Worm (Caenorhabditis elegans) whole organism, midembryonic: ENCODE measurements around the gene Y67H2A.10.

Experiments
- T22C8.4 ChIP-seq: fragments of 200-800 bp; sonication (Bioruptor generic); IDR thresholded peaks from 2 replicates; pipeline ENCODE4 v1.3.6; 2022; ENCODE audit warnings: missing genetic modification characterization, missing compliant biosample characterization
- cog-1 ChIP-seq: sonication (generic microtip); optimal IDR thresholded peaks from 2 replicates; lab custom pipeline; 2016; ENCODE audit warnings: missing genetic modification characterization, missing compliant biosample characterization
- flt-1 ChIP-seq: fragments of 200-800 bp; sonication (Bioruptor generic); IDR thresholded peaks from 2 replicates; pipeline ENCODE4 v1.3.6; 2022; ENCODE audit warnings: missing genetic modification characterization, missing compliant biosample characterization
- klf-2 ChIP-seq: fragments of 200-800 bp; sonication (Bioruptor generic); conservative IDR thresholded peaks from 2 replicates; pipeline ENCODE4 v1.3.6; 2022; ENCODE audit warnings: missing genetic modification reagents, missing genetic modification characterization, missing compliant biosample characterization
- med-1 ChIP-seq: sonication (generic microtip); optimal IDR thresholded peaks from 2 replicates; lab custom pipeline; 2017; ENCODE audit warnings: missing genetic modification characterization, mild to moderate bottlenecking, missing compliant biosample characterization, antibody characterized with exemption, missing genetic modification reagents; ENCODE audit not compliant: insufficient read depth
- ref-1 ChIP-seq: fragments of 200-800 bp; sonication (Bioruptor generic); conservative IDR thresholded peaks from 2 replicates; pipeline ENCODE4 v1.3.6; 2022; ENCODE audit warnings: missing genetic modification reagents, missing genetic modification characterization, missing compliant biosample characterization
- tab-1 ChIP-seq: fragments of 200-800 bp; sonication (Bioruptor generic); IDR thresholded peaks from 2 replicates; pipeline ENCODE4 v1.3.6; 2022; ENCODE audit warnings: missing genetic modification characterization, missing compliant biosample characterization
- ztf-23 ChIP-seq: fragments of 200-800 bp; sonication (Bioruptor generic); IDR thresholded peaks from 2 replicates; pipeline ENCODE4 v1.3.6; 2022; ENCODE audit warnings: missing genetic modification reagents, missing genetic modification characterization, missing compliant biosample characterization
- ztf-29 ChIP-seq: fragments of 200-800 bp; sonication (Bioruptor generic); IDR thresholded peaks from 2 replicates; pipeline ENCODE4 v1.3.6; 2022; ENCODE audit warnings: missing genetic modification reagents, missing genetic modification characterization, missing compliant biosample characterization

Y67H2A.10 gene

DNA sequence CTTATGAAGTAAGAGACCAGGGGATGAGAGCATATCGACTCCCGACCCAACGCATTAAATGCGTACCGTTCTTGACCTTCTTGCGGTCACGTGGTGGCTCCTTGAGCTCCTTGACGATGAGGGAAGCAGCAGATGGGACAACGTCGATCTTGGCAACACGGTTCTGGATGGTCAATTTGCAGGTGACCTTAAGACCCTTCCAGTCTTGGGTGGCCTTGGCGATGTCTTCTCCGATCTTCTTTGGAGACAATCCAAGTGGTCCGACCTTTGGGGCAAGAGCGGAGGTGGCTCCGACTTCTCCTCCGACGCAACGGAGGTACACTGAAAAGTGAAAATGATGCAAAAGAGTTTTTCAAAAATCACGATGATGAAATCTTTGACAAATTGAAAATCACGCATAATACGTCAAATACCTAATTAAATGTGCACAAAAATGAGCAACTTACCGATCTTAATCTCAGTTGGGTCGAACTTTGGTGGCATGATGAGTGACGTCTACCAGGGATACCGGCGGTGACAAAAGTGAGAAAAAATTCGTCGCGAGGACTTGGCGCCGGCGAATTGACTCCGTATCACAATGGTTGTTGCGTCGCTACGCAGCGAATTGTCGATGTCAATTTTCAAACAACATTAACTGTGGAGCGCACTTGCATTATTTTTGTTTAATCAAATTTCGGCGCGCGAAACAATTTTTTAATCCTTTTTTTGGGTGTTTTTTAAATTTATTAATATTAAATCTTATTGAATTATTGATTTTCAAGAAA lies 49.0 kb downstream of the Y67H2A.10 start, which contains the start of gene rpl-12:
TSS of gene rpl-12 (minus strand) at position 574 of the 764 bp plus-strand sequence.
- TF ChIP-seq med-1 (GFP tag; lab: Kevin White, UChicago): no peak
- no peak for TF ChIP-seq ref-1
- TF ChIP-seq ztf-23 (GFP tag; lab: Robert Waterston, UW): peak; percentile 89
- TF ChIP-seq cog-1: peak; percentile 98
- peak; percentile 58; the same call in 1 of the 2 replicates for TF ChIP-seq T22C8.4 (GFP tag; lab: Robert Waterston, UW)
- TF ChIP-seq klf-2: 0 out of 2 replicates have a peak, but pooled peaks have one; percentile 15
- no peak for TF ChIP-seq tab-1
- peak; percentile 77 for TF ChIP-seq flt-1
- TF ChIP-seq ztf-29 (GFP tag; lab: Robert Waterston, UW): no peak

DNA sequence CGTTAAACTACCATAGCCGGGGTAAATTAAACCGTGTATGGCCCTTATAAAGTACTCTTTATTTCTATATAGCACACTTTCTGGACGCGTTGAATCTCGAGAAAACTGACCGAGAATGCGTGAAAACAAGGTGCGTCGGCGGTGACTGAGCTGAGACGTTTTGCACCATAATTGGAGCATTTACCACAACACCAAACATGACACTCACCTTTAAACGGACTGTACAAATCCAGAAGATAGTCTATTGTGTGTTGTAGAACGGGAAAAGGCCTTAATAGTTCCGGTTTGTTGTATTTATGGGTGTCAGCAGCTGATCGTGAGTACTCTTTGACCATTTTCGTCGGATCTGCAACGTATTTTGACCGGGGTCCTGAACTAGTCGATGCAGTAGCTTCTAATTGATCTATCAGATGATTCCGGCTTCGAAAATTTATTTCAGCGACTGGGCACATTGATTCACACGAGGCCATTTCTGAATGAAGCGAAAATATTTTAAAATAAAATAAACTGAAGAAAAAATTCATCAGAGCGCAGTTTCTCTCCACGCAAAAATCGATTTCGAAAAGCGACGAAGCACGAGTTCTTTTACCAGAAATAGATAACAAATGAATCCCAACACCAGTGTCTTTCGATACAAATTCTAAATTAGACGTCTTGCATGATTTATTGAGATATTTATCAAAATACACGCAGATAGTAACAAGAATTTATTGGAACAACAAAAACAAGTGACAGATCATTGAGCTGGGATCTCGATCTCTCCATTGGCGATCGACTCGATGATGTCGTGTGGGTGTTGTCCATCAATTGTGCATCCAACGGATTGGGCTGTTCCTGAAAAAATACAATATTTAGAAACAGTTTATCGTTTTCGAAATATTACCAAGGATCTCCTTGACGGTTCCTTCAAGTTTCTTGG lies 50.1 kb downstream of the Y67H2A.10 start, which contains the start of gene tag-115:
TSS of gene tag-115 (minus strand) at position 472 of the 919 bp plus-strand sequence.
- TF ChIP-seq klf-2: no peak

- TF ChIP-seq ztf-23 (GFP tag; lab: Robert Waterston, UW) (no peak), med-1 (GFP tag; lab: Kevin White, UChicago) (no peak), klf-2 (no peak), cog-1 (no peak), ztf-29 (GFP tag; lab: Robert Waterston, UW) (no peak), flt-1 (no peak), tab-1 (no peak), T22C8.4 (GFP tag; lab: Robert Waterston, UW) (no peak)
Observed at ce11 chrIV:13236485-13236884, 52.8 kb downstream of the Y67H2A.10 start, which contains the start of gene pwp-1. pwp-1 (minus strand) TSS chrIV:13236585.
